Fruit fly (Drosophila melanogaster) whole organism, embryonic: ENCODE data around the gene Or67d.

Experiments
- Atf6 ChIP-seq: fragments of 200-800 bp; sonication (Bioruptor generic); IDR thresholded peaks from 2 replicates; pipeline ENCODE4 v1.3.6; 2022; ENCODE audit warnings: missing biosample characterization, missing genetic modification characterization
- Awh ChIP-seq: fragments of 200-800 bp; sonication (Bioruptor generic); IDR thresholded peaks from 2 replicates; pipeline ENCODE4, ENCODE4 v1.3.6; 2022; ENCODE audit warnings: missing biosample characterization, missing genetic modification characterization
- CG10959 ChIP-seq: fragments of 200-800 bp; sonication (Bioruptor generic); IDR thresholded peaks from 2 replicates; pipeline ENCODE4 v1.3.6; 2022; ENCODE audit warnings: missing biosample characterization, missing genetic modification characterization
- CG12299 ChIP-seq: fragments of 200-800 bp; sonication (Bioruptor generic); optimal IDR thresholded peaks from 2 replicates; lab custom pipeline; 2018; ENCODE audit warnings: missing biosample characterization, mild to moderate bottlenecking, missing genetic modification characterization
- CG1233 ChIP-seq: fragments of 200-800 bp; sonication (Bioruptor generic); optimal IDR thresholded peaks from 4 replicates; lab custom pipeline; 2018; ENCODE audit warnings: missing biosample characterization, mild to moderate bottlenecking, missing genetic modification characterization
- CG12942 ChIP-seq: fragments of 200-800 bp; sonication (Bioruptor generic); optimal IDR thresholded peaks from 3 replicates; lab custom pipeline; 2016; ENCODE audit warnings: missing biosample characterization, missing genetic modification characterization
- CG13894 ChIP-seq: fragments of 200-800 bp; sonication (Bioruptor generic); optimal IDR thresholded peaks from 3 replicates; lab custom pipeline; 2018; ENCODE audit warnings: missing biosample characterization, mild to moderate bottlenecking, missing genetic modification characterization, moderate library complexity
- CG14441 ChIP-seq: fragments of 200-800 bp; sonication (Bioruptor generic); IDR thresholded peaks from 2 replicates; pipeline ENCODE4 v1.3.6; 2022; ENCODE audit warnings: missing biosample characterization, missing genetic modification characterization
- CG15514 ChIP-seq: fragments of 200-800 bp; sonication (Bioruptor generic); optimal IDR thresholded peaks from 3 replicates; lab custom pipeline; 2017; ENCODE audit warnings: missing biosample characterization, missing genetic modification characterization, mild to moderate bottlenecking, moderate library complexity, missing genetic modification reagents
- CG33557 ChIP-seq: fragments of 200-800 bp; sonication (Bioruptor generic); optimal IDR thresholded peaks from 2 replicates; lab custom pipeline; 2019; ENCODE audit warnings: missing biosample characterization, mild to moderate bottlenecking, missing genetic modification characterization, moderate library complexity
- CG3847 ChIP-seq: fragments of 200-800 bp; sonication (Bioruptor generic); IDR thresholded peaks from 2 replicates; pipeline ENCODE4 v1.3.6; 2022; ENCODE audit warnings: missing biosample characterization, missing genetic modification characterization
- CG4282 ChIP-seq: fragments of 200-800 bp; sonication (Bioruptor generic); optimal IDR thresholded peaks from 2 replicates; lab custom pipeline; 2016; ENCODE audit warnings: missing biosample characterization, missing genetic modification characterization
- CG4617 ChIP-seq: fragments of 200-800 bp; sonication (Bioruptor generic); optimal IDR thresholded peaks from 3 replicates; lab custom pipeline; 2016; ENCODE audit warnings: missing biosample characterization, missing genetic modification characterization, borderline replicate concordance
- CG6175 ChIP-seq: fragments of 200-800 bp; sonication (Bioruptor generic); IDR thresholded peaks from 3 replicates; pipeline ENCODE4 v1.3.6; 2022; ENCODE audit warnings: missing biosample characterization, missing genetic modification characterization
- CG6654 ChIP-seq: fragments of 200-800 bp; sonication (Bioruptor generic); optimal IDR thresholded peaks from 2 replicates; lab custom pipeline; 2017; ENCODE audit warnings: missing biosample characterization, mild to moderate bottlenecking, missing genetic modification characterization
- CG6689 ChIP-seq: fragments of 200-800 bp; sonication (Bioruptor generic); IDR thresholded peaks from 2 replicates; pipeline ENCODE4 v1.3.6; 2022; ENCODE audit warnings: missing biosample characterization, missing genetic modification characterization
- CG8944 ChIP-seq: fragments of 200-800 bp; sonication (Bioruptor generic); optimal IDR thresholded peaks from 3 replicates; lab custom pipeline; 2016; ENCODE audit warnings: missing biosample characterization, missing genetic modification characterization
- CHES-1-like ChIP-seq: fragments of 200-800 bp; sonication (Bioruptor generic); optimal IDR thresholded peaks from 2 replicates; lab custom pipeline; 2016; ENCODE audit warnings: missing biosample characterization, missing genetic modification characterization
- CkIIα-i1 ChIP-seq: fragments of 200-800 bp; sonication (Bioruptor generic); IDR thresholded peaks from 2 replicates; pipeline ENCODE4 v1.3.6; 2022; ENCODE audit warnings: missing biosample characterization, missing genetic modification characterization
- Dll ChIP-seq: fragments of 200-800 bp; sonication (Bioruptor generic); IDR thresholded peaks from 4 replicates; pipeline ENCODE4 v1.3.6; 2022; ENCODE audit warnings: missing biosample characterization, missing genetic modification characterization; ENCODE audit not compliant: partially characterized antibody
- Hsf ChIP-seq: fragments of 200-800 bp; sonication (Bioruptor generic); optimal IDR thresholded peaks from 3 replicates; lab custom pipeline; 2016; ENCODE audit warnings: missing biosample characterization, missing genetic modification characterization
- Lhr ChIP-seq: fragments of 200-800 bp; sonication (Bioruptor generic); optimal IDR thresholded peaks from 3 replicates; lab custom pipeline; 2017; ENCODE audit warnings: mild to moderate bottlenecking, missing biosample characterization, missing genetic modification reagents, missing genetic modification characterization
- Nf-YB ChIP-seq: fragments of 200-800 bp; sonication (Bioruptor generic); optimal IDR thresholded peaks from 3 replicates; lab custom pipeline; 2019; ENCODE audit warnings: missing biosample characterization, mild to moderate bottlenecking, missing genetic modification characterization, moderate library complexity
- Nf-YC ChIP-seq: fragments of 200-800 bp; optimal IDR thresholded peaks from 3 replicates; lab custom pipeline; 2019; ENCODE audit warnings: missing biosample characterization, mild to moderate bottlenecking, missing genetic modification characterization, moderate library complexity
- Oli ChIP-seq: fragments of 200-800 bp; sonication (Bioruptor generic); optimal IDR thresholded peaks from 2 replicates; lab custom pipeline; 2018; ENCODE audit warnings: missing biosample characterization, mild to moderate bottlenecking, missing genetic modification characterization, moderate library complexity
- Tbp ChIP-seq: fragments of >200 bp; optimal IDR thresholded peaks from 2 replicates; lab custom pipeline; 2018; ENCODE audit warnings: missing biosample characterization, missing genetic modification characterization
- ac ChIP-seq: fragments of 200-800 bp; sonication (Bioruptor generic); optimal IDR thresholded peaks from 3 replicates; lab custom pipeline; 2017; ENCODE audit warnings: missing biosample characterization, mild to moderate bottlenecking, missing genetic modification characterization
- ase ChIP-seq: fragments of 200-800 bp; sonication (Bioruptor generic); IDR thresholded peaks from 3 replicates; pipeline ENCODE4 v1.3.6; 2022; ENCODE audit warnings: missing biosample characterization, missing genetic modification characterization
- cad ChIP-seq: fragments of >200 bp; optimal IDR thresholded peaks from 2 replicates; lab custom pipeline; 2017; ENCODE audit warnings: missing biosample characterization, missing genetic modification characterization
- da ChIP-seq: fragments of 200-800 bp; sonication (Bioruptor generic); optimal IDR thresholded peaks from 2 replicates; lab custom pipeline; 2016; ENCODE audit warnings: missing biosample characterization, missing genetic modification characterization
- dan ChIP-seq: fragments of 200-800 bp; sonication (Bioruptor generic); IDR thresholded peaks from 2 replicates; pipeline ENCODE4 v1.3.6; 2022; ENCODE audit warnings: missing biosample characterization, missing genetic modification characterization
- danr ChIP-seq: fragments of 200-800 bp; sonication (Bioruptor generic); IDR thresholded peaks from 2 replicates; pipeline ENCODE4 v1.3.6; 2022; ENCODE audit warnings: missing biosample characterization, missing genetic modification characterization
- dati ChIP-seq: fragments of 200-800 bp; sonication (Bioruptor generic); IDR thresholded peaks from 2 replicates; pipeline ENCODE4 v1.3.6; 2022; ENCODE audit warnings: missing biosample characterization, missing genetic modification characterization
- fd64A ChIP-seq: fragments of 200-800 bp; sonication (Bioruptor generic); optimal IDR thresholded peaks from 3 replicates; lab custom pipeline; 2018; ENCODE audit warnings: missing biosample characterization, mild to moderate bottlenecking, missing genetic modification characterization
- grn ChIP-seq: fragments of 200-800 bp; sonication (Bioruptor generic); optimal IDR thresholded peaks from 3 replicates; lab custom pipeline; 2017; ENCODE audit warnings: missing biosample characterization, missing genetic modification characterization
- jumu ChIP-seq: fragments of 200-800 bp; sonication (Bioruptor generic); optimal IDR thresholded peaks from 3 replicates; lab custom pipeline; 2016; ENCODE audit warnings: missing biosample characterization, missing genetic modification characterization
- lola ChIP-seq, 3 experiments: fragments of >200 bp in 2 of 3; fragments of 200-800 bp in 1 of 3; sonication (Bioruptor generic) in 1 of 3; optimal IDR thresholded peaks; 2 replicates each; lab custom pipeline; 2017 to 2019; ENCODE audit warnings: missing biosample characterization in 3 of 3, missing genetic modification characterization in 3 of 3, mild to moderate bottlenecking in 1 of 3, moderate library complexity in 1 of 3
- odd ChIP-seq: fragments of 200-800 bp; sonication (Bioruptor generic); optimal IDR thresholded peaks from 2 replicates; lab custom pipeline; 2017; ENCODE audit warnings: missing biosample characterization, mild to moderate bottlenecking, missing genetic modification characterization
- onecut ChIP-seq: fragments of 200-800 bp; sonication (Bioruptor generic); IDR thresholded peaks from 2 replicates; pipeline ENCODE4 v1.3.6; 2022; ENCODE audit warnings: missing biosample characterization, missing genetic modification characterization
- pb ChIP-seq: fragments of 200-800 bp; sonication (Bioruptor generic); optimal IDR thresholded peaks from 3 replicates; lab custom pipeline; 2016; ENCODE audit warnings: missing biosample characterization, missing genetic modification characterization
- pfk ChIP-seq: fragments of 200-800 bp; sonication (Bioruptor generic); optimal IDR thresholded peaks from 2 replicates; lab custom pipeline; 2018; ENCODE audit warnings: missing biosample characterization, mild to moderate bottlenecking, missing genetic modification characterization, moderate library complexity
- phol ChIP-seq: fragments of 200-800 bp; sonication (Bioruptor generic); optimal IDR thresholded peaks from 3 replicates; lab custom pipeline; 2018; ENCODE audit warnings: missing biosample characterization, mild to moderate bottlenecking, missing genetic modification characterization, moderate library complexity
- rib ChIP-seq: fragments of 200-800 bp; sonication (Bioruptor generic); IDR thresholded peaks from 2 replicates; pipeline ENCODE4 v1.3.6; 2022; ENCODE audit warnings: missing biosample characterization, missing genetic modification characterization
- scrt ChIP-seq: fragments of 200-800 bp; sonication (Bioruptor generic); optimal IDR thresholded peaks from 2 replicates; lab custom pipeline; 2018; ENCODE audit warnings: missing biosample characterization, mild to moderate bottlenecking, missing genetic modification characterization, moderate library complexity
- seq ChIP-seq: fragments of 200-800 bp; sonication (Bioruptor generic); IDR thresholded peaks from 2 replicates; pipeline ENCODE4 v1.3.6; 2022; ENCODE audit warnings: missing biosample characterization, missing genetic modification characterization
- shn ChIP-seq: fragments of 200-800 bp; sonication (Bioruptor generic); optimal IDR thresholded peaks from 3 replicates; lab custom pipeline; 2016; ENCODE audit warnings: missing biosample characterization, missing genetic modification characterization
- sqz ChIP-seq: fragments of 200-800 bp; sonication (Bioruptor generic); optimal IDR thresholded peaks from 3 replicates; lab custom pipeline; 2018; ENCODE audit warnings: missing biosample characterization, mild to moderate bottlenecking, missing genetic modification characterization
- tin ChIP-seq: fragments of 200-800 bp; sonication (Bioruptor generic); optimal IDR thresholded peaks from 3 replicates; lab custom pipeline; 2016; ENCODE audit warnings: missing biosample characterization, missing genetic modification characterization
- tll ChIP-seq, 2 experiments: fragments of 200-800 bp in 1 of 2; fragments of >200 bp in 1 of 2; sonication (Bioruptor generic) in 1 of 2; optimal IDR thresholded peaks; 2 replicates each; lab custom pipeline; 2017 to 2019; ENCODE audit warnings: missing biosample characterization in 2 of 2, missing genetic modification characterization in 2 of 2, mild to moderate bottlenecking in 1 of 2, moderate library complexity in 1 of 2
- ttk ChIP-seq: fragments of 200-800 bp; sonication (Bioruptor generic); IDR thresholded peaks from 2 replicates; pipeline ENCODE4 v2.1.2; 2022; ENCODE audit warnings: missing biosample characterization, missing genetic modification characterization
- usp ChIP-seq: fragments of >200 bp; optimal IDR thresholded peaks from 2 replicates; lab custom pipeline; 2017; ENCODE audit warnings: missing biosample characterization, missing genetic modification characterization
- vnd ChIP-seq: fragments of 200-800 bp; sonication (Bioruptor generic); IDR thresholded peaks from 3 replicates; pipeline ENCODE4 v1.3.6; 2022; ENCODE audit warnings: missing biosample characterization, missing genetic modification characterization; ENCODE audit not compliant: partially characterized antibody

The Or67d gene

dm6 chr3L:10279498-10279897 lies 6.5 kb downstream of the Or67d start:
- TF ChIP-seq phol (tag; lab: Kevin White, UChicago), result no peak
- no peak for TF ChIP-seq pfk (GFP tag; lab: Kevin White, UChicago)
- no peak for TF ChIP-seq ac (GFP tag; lab: Kevin White, UChicago)
- TF ChIP-seq CG13894, result no peak
- no peak for TF ChIP-seq CG15514
- no peak for TF ChIP-seq CG14441
- TF ChIP-seq dati (GFP tag; lab: Robert Waterston, UW), result no peak
- no peak for TF ChIP-seq Hsf (GFP tag; lab: Kevin White, UChicago)
- no peak for TF ChIP-seq pb (GFP tag; lab: Kevin White, UChicago)
- TF ChIP-seq CG8944 (GFP tag; lab: Kevin White, UChicago), result no peak
- peak; percentile 87 for TF ChIP-seq seq (GFP tag; lab: Robert Waterston, UW)
- peak; percentile 22 for TF ChIP-seq Nf-YB (GFP tag; lab: Kevin White, UChicago)
- no peak for TF ChIP-seq Tbp
- peak; percentile 44 for TF ChIP-seq Nf-YC (tag; lab: Kevin White, UChicago)
- peak; percentile 86 for TF ChIP-seq sqz
- TF ChIP-seq dan (GFP tag; lab: Robert Waterston, UW), result no peak
- TF ChIP-seq CG1233 (GFP tag; lab: Kevin White, UChicago), result no peak
- no peak for TF ChIP-seq CkIIα-i1 (GFP tag; lab: Robert Waterston, UW)
- TF ChIP-seq CG6175, result 0 out of 3 replicates have a peak, but pooled peaks have one; percentile 18
- peak; percentile 93 for TF ChIP-seq onecut
- TF ChIP-seq lola (GFP tag; optimal IDR thresholded peaks at IDR 0.05; lab: Kevin White, UChicago), result no peak

dm6 chr3L:10281802-10282201 lies 8.8 kb downstream of the Or67d start:
- TF ChIP-seq jumu (GFP tag; lab: Kevin White, UChicago) (no peak), scrt (GFP tag; lab: Kevin White, UChicago) (no peak), Awh (GFP tag; lab: Robert Waterston, UW) (no peak), tin (GFP tag; lab: Kevin White, UChicago) (no peak), lola (GFP tag; optimal IDR thresholded peaks at IDR 0.05; lab: Kevin White, UChicago) (no peak), CG4617 (GFP tag; lab: Kevin White, UChicago) (no peak), tll (GFP tag; optimal IDR thresholded peaks at IDR 0.05; lab: Kevin White, UChicago) (no peak), CG6654 (peak; percentile 97), fd64A (GFP tag; lab: Kevin White, UChicago) (no peak), usp (GFP tag; lab: Kevin White, UChicago) (no peak), vnd (no peak), Dll (no peak), CG12942 (no peak), odd (GFP tag; lab: Kevin White, UChicago) (no peak), CG12299 (tag; lab: Kevin White, UChicago) (no peak), da (GFP tag; lab: Kevin White, UChicago) (no peak), ttk (no peak), CG6689 (GFP tag; lab: Robert Waterston, UW) (no peak), CG4282 (GFP tag; lab: Kevin White, UChicago) (no peak), ase (GFP tag; lab: Robert Waterston, UW) (no peak), Lhr (GFP tag; lab: Kevin White, UChicago) (no peak), Atf6 (GFP tag; lab: Robert Waterston, UW) (no peak), rib (GFP tag; lab: Robert Waterston, UW) (no peak), Oli (tag; lab: Kevin White, UChicago) (no peak), danr (GFP tag; lab: Robert Waterston, UW) (no peak), CG3847 (GFP tag; lab: Robert Waterston, UW) (no peak), shn (GFP tag; lab: Kevin White, UChicago) (no peak), grn (GFP tag; lab: Kevin White, UChicago) (no peak), cad (GFP tag; lab: Kevin White, UChicago) (peak; percentile 70), CG10959 (no peak), CG33557 (GFP tag; lab: Kevin White, UChicago) (no peak), CHES-1-like (GFP tag; lab: Kevin White, UChicago) (no peak)
